Worm (Caenorhabditis elegans) whole organism, midembryonic: ENCODE data around the gene lgc-42.

Experiments
- T22C8.4 ChIP-seq: fragments of 200-800 bp; sonication (Bioruptor generic); IDR thresholded peaks from 2 replicates; pipeline ENCODE4 v1.3.6; 2022; ENCODE audit warnings: missing genetic modification characterization, missing compliant biosample characterization
- cog-1 ChIP-seq: sonication (generic microtip); optimal IDR thresholded peaks from 2 replicates; lab custom pipeline; 2016; ENCODE audit warnings: missing genetic modification characterization, missing compliant biosample characterization
- flt-1 ChIP-seq: fragments of 200-800 bp; sonication (Bioruptor generic); IDR thresholded peaks from 2 replicates; pipeline ENCODE4 v1.3.6; 2022; ENCODE audit warnings: missing genetic modification characterization, missing compliant biosample characterization
- klf-2 ChIP-seq: fragments of 200-800 bp; sonication (Bioruptor generic); conservative IDR thresholded peaks from 2 replicates; pipeline ENCODE4 v1.3.6; 2022; ENCODE audit warnings: missing genetic modification reagents, missing genetic modification characterization, missing compliant biosample characterization
- med-1 ChIP-seq: sonication (generic microtip); optimal IDR thresholded peaks from 2 replicates; lab custom pipeline; 2017; ENCODE audit warnings: missing genetic modification characterization, mild to moderate bottlenecking, missing compliant biosample characterization, antibody characterized with exemption, missing genetic modification reagents; ENCODE audit not compliant: insufficient read depth
- ref-1 ChIP-seq: fragments of 200-800 bp; sonication (Bioruptor generic); conservative IDR thresholded peaks from 2 replicates; pipeline ENCODE4 v1.3.6; 2022; ENCODE audit warnings: missing genetic modification reagents, missing genetic modification characterization, missing compliant biosample characterization
- tab-1 ChIP-seq: fragments of 200-800 bp; sonication (Bioruptor generic); IDR thresholded peaks from 2 replicates; pipeline ENCODE4 v1.3.6; 2022; ENCODE audit warnings: missing genetic modification characterization, missing compliant biosample characterization
- ztf-23 ChIP-seq: fragments of 200-800 bp; sonication (Bioruptor generic); IDR thresholded peaks from 2 replicates; pipeline ENCODE4 v1.3.6; 2022; ENCODE audit warnings: missing genetic modification reagents, missing genetic modification characterization, missing compliant biosample characterization
- ztf-29 ChIP-seq: fragments of 200-800 bp; sonication (Bioruptor generic); IDR thresholded peaks from 2 replicates; pipeline ENCODE4 v1.3.6; 2022; ENCODE audit warnings: missing genetic modification reagents, missing genetic modification characterization, missing compliant biosample characterization

Gene lgc-42

DNA sequence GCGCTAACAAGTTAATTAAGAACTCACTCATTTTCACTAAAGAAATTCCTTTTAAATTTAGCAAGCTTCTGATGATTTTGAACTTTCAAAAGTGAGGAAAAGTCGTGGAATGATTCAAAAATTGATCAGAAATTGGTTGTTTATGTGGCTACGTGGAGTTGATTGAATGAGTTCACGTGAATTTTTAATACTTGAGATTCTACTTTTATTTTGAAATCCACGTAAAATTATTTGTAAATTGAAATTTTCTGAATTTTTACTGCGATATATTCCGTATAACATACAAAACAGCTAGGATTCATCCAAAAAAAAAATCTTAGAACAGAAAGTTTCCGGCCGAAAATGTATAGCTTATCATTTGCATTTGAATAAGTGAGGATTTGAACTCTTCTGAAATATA lies 27.9 kb upstream of the lgc-42 start, which contains the start of gene moa-1:
moa-1 (minus strand) TSS at position 101 of the 400 bp plus-strand sequence.
- TF ChIP-seq tab-1 (no peak), ref-1 (GFP tag; lab: Robert Waterston, UW) (no peak), med-1 (no peak), cog-1 (tag; lab: Kevin White, UChicago) (no peak), ztf-29 (GFP tag; lab: Robert Waterston, UW) (no peak), ztf-23 (no peak), T22C8.4 (GFP tag; lab: Robert Waterston, UW) (no peak), flt-1 (GFP tag; lab: Robert Waterston, UW) (no peak), klf-2 (GFP tag; lab: Robert Waterston, UW) (no peak)

DNA sequence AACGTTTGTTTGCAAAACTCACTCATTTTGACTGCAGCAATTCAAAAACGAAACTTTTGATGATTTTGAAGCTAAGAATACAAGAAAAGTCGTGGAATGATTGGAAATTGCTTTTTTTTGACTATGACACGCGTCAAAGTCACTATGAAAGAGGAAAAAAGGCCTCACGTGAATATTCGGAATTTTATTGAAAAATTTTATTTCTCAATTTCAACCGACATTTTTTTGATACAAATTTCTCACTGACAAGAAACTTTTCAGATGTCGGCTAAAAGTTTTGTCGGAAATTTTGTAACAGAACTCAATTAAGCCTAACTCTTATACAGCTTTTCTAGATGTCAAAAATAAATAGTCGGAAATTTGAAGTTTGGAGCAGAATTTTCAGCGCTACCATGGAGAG lies 27.2 kb upstream of the lgc-42 start, which contains the start of gene R155.5:
R155.5 (minus strand) TSS at position 101 of the 400 bp plus-strand sequence.
- TF ChIP-seq T22C8.4 (GFP tag; lab: Robert Waterston, UW) (no peak), flt-1 (GFP tag; lab: Robert Waterston, UW) (no peak), klf-2 (GFP tag; lab: Robert Waterston, UW) (no peak), tab-1 (no peak)

DNA sequence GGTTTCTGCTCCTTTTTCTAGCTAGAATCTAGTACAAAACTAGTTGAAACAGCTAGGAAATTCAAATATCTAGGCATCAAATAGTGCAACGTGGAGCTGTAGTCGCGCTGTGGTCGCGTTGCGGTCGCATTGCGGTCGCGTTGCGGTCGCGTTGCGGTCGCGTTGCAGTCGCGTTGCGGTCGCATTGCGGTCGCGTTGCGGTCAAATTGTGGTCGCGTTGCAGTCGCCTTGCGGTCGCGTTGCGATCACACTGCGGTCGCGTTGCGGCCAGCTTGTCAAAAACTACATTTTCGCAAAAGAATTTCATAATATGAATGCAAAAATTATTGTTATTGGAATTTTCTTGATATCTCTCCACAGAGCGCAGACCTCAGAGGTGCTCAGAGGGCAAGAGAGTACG lies 21.7 kb upstream of the lgc-42 start:
- TF ChIP-seq tab-1 (no peak), flt-1 (GFP tag; lab: Robert Waterston, UW) (no peak), ztf-23 (no peak)

DNA sequence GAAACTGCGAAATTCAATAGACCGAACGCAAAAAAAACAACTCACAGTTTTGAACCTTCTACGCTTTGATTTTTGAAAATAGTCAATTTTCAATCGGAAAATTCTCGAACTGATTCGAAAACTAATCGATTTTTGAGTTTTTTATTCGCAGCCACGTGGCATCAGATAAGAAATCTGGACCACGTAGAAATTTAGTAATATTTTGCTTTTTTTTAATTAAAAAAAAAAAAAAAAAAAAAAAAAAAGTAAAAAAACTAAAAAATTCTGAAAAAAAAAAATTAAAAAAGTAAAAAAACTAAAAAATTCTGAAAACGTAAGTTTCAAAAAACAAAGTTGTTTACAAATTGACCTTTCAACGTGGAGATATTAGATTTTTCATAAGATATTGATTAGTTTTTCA lies 21.0 kb upstream of the lgc-42 start, which contains the start of gene R155.3:
R155.3 (minus strand) TSS at position 101 of the 400 bp plus-strand sequence.
- no peak for TF ChIP-seq T22C8.4 (GFP tag; lab: Robert Waterston, UW)
- no peak for TF ChIP-seq cog-1 (tag; lab: Kevin White, UChicago)
- TF ChIP-seq tab-1 = no peak
- no peak for TF ChIP-seq flt-1 (GFP tag; lab: Robert Waterston, UW)
- no peak for TF ChIP-seq klf-2 (GFP tag; lab: Robert Waterston, UW)
- TF ChIP-seq ztf-23 = no peak
- TF ChIP-seq ztf-29 (GFP tag; lab: Robert Waterston, UW) = no peak
- TF ChIP-seq ref-1 (GFP tag; lab: Robert Waterston, UW) = no peak
- TF ChIP-seq med-1 = no peak

DNA sequence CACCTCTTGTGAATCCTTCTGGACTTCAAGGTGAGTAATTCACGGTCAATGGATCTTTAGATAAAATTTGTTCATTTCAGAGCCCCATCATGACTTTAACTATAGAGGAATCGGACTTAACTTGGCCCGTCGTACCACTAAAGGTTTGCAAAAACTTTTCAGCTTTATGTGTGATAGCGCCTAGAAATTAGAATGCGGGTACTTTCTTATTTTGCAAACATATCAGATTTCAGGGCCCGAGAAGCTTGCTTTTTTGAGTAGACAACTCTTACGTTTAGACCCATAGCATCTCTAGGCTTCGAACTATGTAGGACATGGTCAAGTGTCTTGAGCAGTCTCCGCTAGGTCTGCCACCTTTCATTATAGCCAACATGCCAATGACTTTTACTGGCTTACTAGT lies 20.2 kb upstream of the lgc-42 start:
- TF ChIP-seq ztf-23 (no peak), tab-1 (no peak), ztf-29 (GFP tag; lab: Robert Waterston, UW) (no peak), cog-1 (tag; lab: Kevin White, UChicago) (no peak), med-1 (no peak), flt-1 (GFP tag; lab: Robert Waterston, UW) (no peak), ref-1 (GFP tag; lab: Robert Waterston, UW) (no peak), T22C8.4 (GFP tag; lab: Robert Waterston, UW) (no peak), klf-2 (GFP tag; lab: Robert Waterston, UW) (no peak)

DNA sequence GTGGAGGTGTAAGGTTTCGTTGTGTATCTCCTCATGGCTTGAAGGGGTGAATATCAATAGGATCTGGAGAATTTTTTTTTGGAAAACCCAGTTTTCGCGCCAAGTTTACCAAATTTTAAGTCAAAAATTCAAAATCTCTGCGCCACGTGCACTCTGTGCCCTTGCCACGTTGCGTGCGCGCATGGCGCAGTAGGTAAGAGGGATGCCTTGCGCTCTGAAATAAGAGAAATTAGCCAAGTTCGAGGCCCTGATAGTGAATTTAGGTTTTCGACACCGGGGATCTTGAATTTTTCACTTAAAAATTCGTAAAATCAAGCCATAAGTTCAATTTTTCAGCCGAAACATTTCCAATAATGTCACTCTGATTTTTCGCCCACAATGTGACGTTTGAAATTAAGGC lies 16.2 kb upstream of the lgc-42 start:
- TF ChIP-seq cog-1 (tag; lab: Kevin White, UChicago) (no peak), flt-1 (GFP tag; lab: Robert Waterston, UW) (no peak), med-1 (no peak), T22C8.4 (GFP tag; lab: Robert Waterston, UW) (no peak), ztf-23 (no peak), klf-2 (GFP tag; lab: Robert Waterston, UW) (no peak), ref-1 (GFP tag; lab: Robert Waterston, UW) (no peak), tab-1 (no peak), ztf-29 (GFP tag; lab: Robert Waterston, UW) (no peak)

DNA sequence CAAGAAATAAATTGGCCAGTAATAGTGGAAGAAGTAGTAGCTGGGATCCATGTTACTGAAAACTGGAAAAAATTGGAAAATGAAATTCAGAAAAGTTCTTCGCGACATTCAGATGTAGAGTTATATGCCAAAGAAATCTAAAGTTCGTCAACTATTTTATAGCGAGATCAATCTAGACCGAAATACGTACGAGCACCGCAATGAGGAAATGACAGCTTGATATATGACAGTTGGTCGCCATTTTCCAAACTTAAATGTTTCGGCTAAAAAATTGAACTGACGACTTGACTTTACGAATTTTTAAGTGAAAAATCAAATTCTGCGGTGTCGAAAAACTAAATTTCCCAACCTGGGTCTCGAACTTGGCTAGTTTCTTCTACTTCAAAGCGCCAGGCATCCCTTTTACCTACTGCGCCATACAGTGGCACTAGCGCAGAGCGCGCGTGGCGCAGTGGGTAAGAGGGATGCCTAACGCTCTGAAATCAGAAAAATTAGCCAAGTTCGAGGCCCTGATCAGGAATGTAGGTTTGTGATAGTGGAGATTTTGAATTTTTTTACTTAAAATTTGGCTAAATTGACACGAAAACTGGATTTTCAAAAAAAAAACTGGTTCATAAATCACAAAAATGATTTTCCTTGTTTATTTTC lies 14.9 kb upstream of the lgc-42 start, which contains the start of gene srd-66:
srd-66 (minus strand) TSS at position 51 of the 648 bp plus-strand sequence.
- TF ChIP-seq flt-1 (GFP tag; lab: Robert Waterston, UW) = no peak
- TF ChIP-seq ztf-29 (GFP tag; lab: Robert Waterston, UW) = no peak
- no peak for TF ChIP-seq ref-1 (GFP tag; lab: Robert Waterston, UW)
- TF ChIP-seq cog-1 (tag; lab: Kevin White, UChicago) = no peak
- no peak for TF ChIP-seq tab-1
- TF ChIP-seq T22C8.4 (GFP tag; lab: Robert Waterston, UW) = no peak
- no peak for TF ChIP-seq med-1
- no peak for TF ChIP-seq klf-2 (GFP tag; lab: Robert Waterston, UW)
- TF ChIP-seq ztf-23 = no peak

DNA sequence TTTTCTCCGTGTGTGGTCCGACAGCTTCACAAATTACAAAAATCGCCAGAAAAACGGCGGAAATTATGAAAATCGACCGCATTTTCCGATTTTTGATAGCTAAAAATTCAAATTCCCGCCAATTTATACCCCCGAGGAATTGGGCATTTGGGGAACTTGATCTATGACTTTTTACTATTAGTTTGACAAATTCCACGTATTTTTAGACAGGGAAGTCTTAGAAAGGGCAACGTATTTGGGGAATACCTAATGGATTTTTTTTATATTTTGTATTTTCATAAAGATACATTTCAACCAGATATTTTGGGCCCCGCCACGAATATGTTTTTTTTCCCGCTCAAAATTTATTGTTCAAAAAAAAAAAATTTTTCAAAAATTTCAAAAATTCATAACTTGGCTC lies 12.8 kb upstream of the lgc-42 start, which contains the start of gene Y39A3B.7:
Y39A3B.7 (minus strand) TSS at position 101 of the 400 bp plus-strand sequence.
- TF ChIP-seq ztf-29 (GFP tag; lab: Robert Waterston, UW) (no peak), T22C8.4 (GFP tag; lab: Robert Waterston, UW) (no peak), cog-1 (tag; lab: Kevin White, UChicago) (no peak), med-1 (no peak), tab-1 (no peak), klf-2 (GFP tag; lab: Robert Waterston, UW) (no peak), ref-1 (GFP tag; lab: Robert Waterston, UW) (no peak), flt-1 (GFP tag; lab: Robert Waterston, UW) (no peak), ztf-23 (no peak)

DNA sequence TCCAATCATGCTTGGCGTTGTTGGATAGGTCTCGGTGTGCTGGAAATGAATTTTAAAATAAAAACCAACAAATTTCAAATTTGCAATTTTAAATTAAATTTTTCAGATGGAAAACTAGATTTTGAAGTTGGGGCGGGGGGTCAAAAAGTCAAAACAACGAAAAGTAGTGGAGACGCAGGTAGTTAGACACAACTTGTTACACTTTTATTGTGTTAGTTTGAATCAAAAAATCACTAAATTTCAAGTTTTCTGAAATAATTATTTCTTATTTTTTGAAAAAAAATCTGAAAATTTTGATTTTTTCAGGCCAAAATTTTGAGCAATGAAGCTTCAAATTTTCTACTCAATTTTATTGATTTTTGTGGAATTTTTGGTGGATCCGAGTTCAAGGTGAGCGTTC lies 10.0 kb upstream of the lgc-42 start, which contains the start of gene Y39A3B.8:
Y39A3B.8 (plus strand) TSS at position 301 of the 400 bp plus-strand sequence.
- TF ChIP-seq klf-2 (GFP tag; lab: Robert Waterston, UW) (no peak), T22C8.4 (GFP tag; lab: Robert Waterston, UW) (no peak), flt-1 (GFP tag; lab: Robert Waterston, UW) (no peak), ztf-29 (GFP tag; lab: Robert Waterston, UW) (no peak), ref-1 (GFP tag; lab: Robert Waterston, UW) (no peak), cog-1 (tag; lab: Kevin White, UChicago) (no peak), ztf-23 (no peak), tab-1 (no peak), med-1 (no peak)

DNA sequence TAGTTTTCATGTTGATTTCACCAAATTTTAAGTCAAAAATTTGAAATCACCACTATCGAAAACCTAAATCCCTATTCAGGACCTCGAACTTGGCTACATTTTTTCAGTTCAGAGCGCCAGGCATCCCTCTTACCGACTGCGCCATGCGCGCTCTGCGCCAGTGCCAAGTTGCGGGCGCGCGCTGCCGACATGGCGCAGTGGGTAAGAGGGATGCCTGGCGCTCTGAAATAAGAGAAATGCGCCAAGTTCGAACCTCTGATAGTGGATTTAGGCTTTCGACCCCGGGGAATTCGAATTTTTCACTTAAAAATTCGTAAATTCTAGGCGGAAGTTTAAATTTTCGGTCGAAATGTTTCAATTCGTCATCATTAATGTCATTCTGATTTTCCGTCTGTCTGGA lies 7.7 kb upstream of the lgc-42 start:
- TF ChIP-seq flt-1 (GFP tag; lab: Robert Waterston, UW) = no peak
- no peak for TF ChIP-seq klf-2 (GFP tag; lab: Robert Waterston, UW)
- no peak for TF ChIP-seq tab-1
- no peak for TF ChIP-seq ref-1 (GFP tag; lab: Robert Waterston, UW)
- TF ChIP-seq cog-1 (tag; lab: Kevin White, UChicago) = no peak
- TF ChIP-seq ztf-23 = no peak
- no peak for TF ChIP-seq med-1
- no peak for TF ChIP-seq T22C8.4 (GFP tag; lab: Robert Waterston, UW)
- TF ChIP-seq ztf-29 (GFP tag; lab: Robert Waterston, UW) = no peak
